Fruit fly (Drosophila melanogaster) Kc167 (cell line): ENCODE measurements around the gene bc10.

Experiments
- Myc ChIP-seq: fragments of >200 bp; optimal IDR thresholded peaks from 2 replicates; lab custom pipeline; 2017; ENCODE audit warnings: missing external identifiers
- h ChIP-seq: fragments of >200 bp; optimal IDR thresholded peaks from 3 replicates; lab custom pipeline; 2018; ENCODE audit warnings: missing external identifiers
- insv ChIP-seq: fragments of >200 bp; optimal IDR thresholded peaks from 3 replicates; lab custom pipeline; 2018; ENCODE audit warnings: missing external identifiers
- psq ChIP-seq: fragments of >200 bp; optimal IDR thresholded peaks from 2 replicates; lab custom pipeline; 2017; ENCODE audit warnings: missing external identifiers
- ttk ChIP-seq: sonication (Bioruptor generic); optimal IDR thresholded peaks from 2 replicates; lab custom pipeline; 2017; ENCODE audit warnings: missing external identifiers

DNA sequence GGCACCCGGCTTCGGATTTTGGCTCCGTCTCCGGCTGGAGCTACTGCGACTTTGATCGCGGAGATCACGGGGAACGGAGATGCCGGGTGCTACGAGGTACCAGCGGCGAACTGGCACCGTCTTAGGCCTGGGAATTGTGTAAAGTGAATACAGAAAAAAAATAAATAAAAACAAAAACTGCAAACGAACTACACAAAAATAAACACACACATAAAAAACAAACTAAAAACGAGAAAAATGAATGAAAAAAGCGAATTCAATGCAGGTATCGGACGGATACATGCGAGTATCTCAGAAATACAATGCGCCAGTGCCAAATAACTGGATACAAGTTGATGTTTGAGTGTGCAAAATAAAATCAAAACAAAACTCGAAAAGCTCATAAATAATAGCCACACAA, 14.7 kb downstream of the bc10 start:
- no peak for TF ChIP-seq insv (lab: Kevin White, UChicago)
- no peak for TF ChIP-seq Myc
- no peak for TF ChIP-seq psq (lab: Kevin White, UChicago)
- TF ChIP-seq ttk (lab: Kevin White, UChicago) = no peak
- no peak for TF ChIP-seq h
